Worm (Caenorhabditis elegans): ENCODE data around the gene shpk-1.

The shpk-1 gene

ce11 chrIII:13641588-13641987 lies 33.8 kb downstream of the shpk-1 start, which contains the start of gene acbp-5:
Gene acbp-5 (minus strand): TSS chrIII:13641688.
- TF ChIP-seq ztf-11 (tag; optimal IDR thresholded peaks at IDR 0.05) (no peak), egl-27 (tag; optimal IDR thresholded peaks at IDR 0.05) (no peak), nhr-84 (tag; optimal IDR thresholded peaks at IDR 0.05) (no peak), fkh-4 (tag; optimal IDR thresholded peaks at IDR 0.05; ENCODE audit: borderline replicate concordance) (no peak)

- no peak for TF ChIP-seq sptf-1 (tag; optimal IDR thresholded peaks at IDR 0.05)
- no peak for TF ChIP-seq zip-4 (GFP tag; optimal IDR thresholded peaks at IDR 0.05)
- no peak for TF ChIP-seq unc-98 (GFP tag; IDR thresholded peaks at IDR 0.05)
- no peak for TF ChIP-seq ceh-90 (tag; optimal IDR thresholded peaks at IDR 0.05)
- TF ChIP-seq rnt-1 (tag; optimal IDR thresholded peaks at IDR 0.05) = no peak
- TF ChIP-seq nhr-11 (tag; optimal IDR thresholded peaks at IDR 0.05) = no peak
- TF ChIP-seq snpc-4 (tag; optimal IDR thresholded peaks at IDR 0.05) = no peak
- TF ChIP-seq fkh-4 (tag; optimal IDR thresholded peaks at IDR 0.05; ENCODE audit: borderline replicate concordance) = no peak
Observed at ce11 chrIII:13642227-13642626, 34.4 kb downstream of the shpk-1 start, which contains the start of gene T12D8.10. Gene T12D8.10 (minus strand): TSS chrIII:13642327.

- TF ChIP-seq nhr-12 (tag; optimal IDR thresholded peaks at IDR 0.05) (no peak), C16A3.4 (tag; optimal IDR thresholded peaks at IDR 0.05) (no peak), elt-3 (tag; optimal IDR thresholded peaks at IDR 0.05) (no peak), ceh-63 (GFP tag; optimal IDR thresholded peaks at IDR 0.05) (no peak), tlp-1 (tag; optimal IDR thresholded peaks at IDR 0.05) (no peak), tbx-2 (tag; optimal IDR thresholded peaks at IDR 0.05) (no peak), sup-37 (GFP tag; optimal IDR thresholded peaks at IDR 0.05) (no peak), dpl-1 (GFP tag; optimal IDR thresholded peaks at IDR 0.05) (no peak), nhr-237 (tag; optimal IDR thresholded peaks at IDR 0.05) (no peak), hpl-2 (GFP tag; optimal IDR thresholded peaks at IDR 0.05) (no peak), sptf-1 (tag; optimal IDR thresholded peaks at IDR 0.05) (no peak)
Observed at ce11 chrIII:13642776-13643175, 35.0 kb downstream of the shpk-1 start.

ce11 chrIII:13643534-13643933 lies 35.7 kb downstream of the shpk-1 start, which contains the start of the genes drr-2 and set-16:
Gene drr-2 (minus strand): TSS chrIII:13643570.
Gene set-16 (plus strand): TSS chrIII:13643916.
- peak; percentile 98 for TF ChIP-seq egl-13 (tag; optimal IDR thresholded peaks at IDR 0.05)
- TF ChIP-seq nhr-47 (tag; optimal IDR thresholded peaks at IDR 0.05) = peak; percentile 99
- peak; percentile 95 for TF ChIP-seq unc-98 (GFP tag; IDR thresholded peaks at IDR 0.05)
- peak; percentile 99 for TF ChIP-seq dsc-1 (tag; optimal IDR thresholded peaks at IDR 0.05)
- peak; percentile 98 for TF ChIP-seq irx-1 (tag; optimal IDR thresholded peaks at IDR 0.05)
- TF ChIP-seq tlp-1 (tag; optimal IDR thresholded peaks at IDR 0.05) = no peak
- peak; percentile 98 for TF ChIP-seq nhr-77 (tag; optimal IDR thresholded peaks at IDR 0.05)
- peak; percentile 99 for TF ChIP-seq nhr-19 (GFP tag; conservative IDR thresholded peaks at IDR 0.05)
- TF ChIP-seq nhr-84 (tag; optimal IDR thresholded peaks at IDR 0.05) = peak; percentile 1
- TF ChIP-seq mep-1 (tag; optimal IDR thresholded peaks at IDR 0.05) = peak; percentile 99
- peak; percentile 98 for TF ChIP-seq rnt-1 (tag; optimal IDR thresholded peaks at IDR 0.05)
- TF ChIP-seq C16A3.4 (tag; optimal IDR thresholded peaks at IDR 0.05) = peak; percentile 98
- peak; percentile 99 for TF ChIP-seq lin-14 (GFP tag; optimal IDR thresholded peaks at IDR 0.05)
- TF ChIP-seq F16B12.6 (tag; optimal IDR thresholded peaks at IDR 0.05) = peak; percentile 100
- no peak for TF ChIP-seq blmp-1 (tag; optimal IDR thresholded peaks at IDR 0.05)
- TF ChIP-seq pag-3 (tag; optimal IDR thresholded peaks at IDR 0.05; ENCODE audit: borderline replicate concordance, insufficient read depth) = peak; percentile 38
- TF ChIP-seq grh-1 (GFP tag; IDR thresholded peaks at IDR 0.05) = peak; percentile 98
- peak; percentile 99 for TF ChIP-seq swsn-7 (tag; optimal IDR thresholded peaks at IDR 0.05)
- TF ChIP-seq aly-2 (tag; optimal IDR thresholded peaks at IDR 0.05) = peak; percentile 95
- TF ChIP-seq unc-130 (tag; optimal IDR thresholded peaks at IDR 0.05) = peak; percentile 98
- peak; percentile 98 for TF ChIP-seq pax-3 (tag; optimal IDR thresholded peaks at IDR 0.05)
- peak; percentile 97 for TF ChIP-seq fkh-10 (GFP tag; optimal IDR thresholded peaks at IDR 0.05)
- no peak for TF ChIP-seq sptf-1 (tag; optimal IDR thresholded peaks at IDR 0.05)
- TF ChIP-seq lin-13 (GFP tag; optimal IDR thresholded peaks at IDR 0.05) = peak; percentile 99
- TF ChIP-seq mab-9 (GFP tag; IDR thresholded peaks at IDR 0.05) = peak; percentile 98
- TF ChIP-seq ama-1 (optimal IDR thresholded peaks at IDR 0.05) = peak; percentile 48
- peak; percentile 96 for TF ChIP-seq aha-1 (tag; optimal IDR thresholded peaks at IDR 0.05)
- peak; percentile 94 to 97 for TF ChIP-seq lin-35 (GFP tag; optimal IDR thresholded peaks at IDR 0.05)
- TF ChIP-seq pqm-1 (tag; optimal IDR thresholded peaks at IDR 0.05) = peak; percentile 27
- peak; percentile 75 for TF ChIP-seq ces-1 (GFP tag; optimal IDR thresholded peaks at IDR 0.05)
- TF ChIP-seq isw-1 (GFP tag; IDR thresholded peaks at IDR 0.05) = peak; percentile 99
- peak; percentile 99 for TF ChIP-seq nhr-90 (tag; optimal IDR thresholded peaks at IDR 0.05; ENCODE audit: poor library complexity)
- TF ChIP-seq nhr-237 (tag; optimal IDR thresholded peaks at IDR 0.05) = peak; percentile 96
